Fruit fly (Drosophila melanogaster) whole organism, wandering third instar larva: ENCODE data around the gene Proc-R.

Experiments
- Abd-B ChIP-seq: fragments of >200 bp; optimal IDR thresholded peaks from 2 replicates; lab custom pipeline; 2017; ENCODE audit warnings: missing biosample characterization, missing genetic modification characterization
- CG32264 ChIP-seq: fragments of 200-800 bp; sonication (Bioruptor generic); optimal IDR thresholded peaks from 2 replicates; lab custom pipeline; 2016; ENCODE audit warnings: missing biosample characterization, missing genetic modification characterization
- CG9705 ChIP-seq: fragments of 200-800 bp; sonication (Bioruptor generic); optimal IDR thresholded peaks from 2 replicates; lab custom pipeline; 2018; ENCODE audit warnings: missing biosample characterization, mild to moderate bottlenecking, missing genetic modification characterization
- CrebA ChIP-seq: fragments of 200-800 bp; sonication (Bioruptor generic); optimal IDR thresholded peaks from 2 replicates; lab custom pipeline; 2016; ENCODE audit warnings: missing biosample characterization, mild to moderate bottlenecking, missing genetic modification characterization, borderline replicate concordance
- Dfd ChIP-seq: fragments of >200 bp; optimal IDR thresholded peaks from 2 replicates; lab custom pipeline; 2017; ENCODE audit warnings: missing biosample characterization, missing genetic modification characterization
- Dif ChIP-seq: fragments of 200-275, 200-300 bp; sonication (Bioruptor generic); optimal IDR thresholded peaks from 2 replicates; lab custom pipeline; 2018; ENCODE audit warnings: missing biosample characterization, missing genetic modification characterization; ENCODE audit not compliant: partially characterized antibody
- GATAd ChIP-seq: sonication (Bioruptor generic); optimal IDR thresholded peaks from 2 replicates; lab custom pipeline; 2016; ENCODE audit warnings: missing biosample characterization, missing genetic modification characterization
- HLH106 ChIP-seq: fragments of 200-800 bp; optimal IDR thresholded peaks from 3 replicates; lab custom pipeline; 2019; ENCODE audit warnings: missing biosample characterization, mild to moderate bottlenecking, missing genetic modification characterization, moderate library complexity
- Hnf4 ChIP-seq: fragments of 200-800 bp; sonication (Bioruptor generic); optimal IDR thresholded peaks from 2 replicates; lab custom pipeline; 2016; ENCODE audit warnings: missing biosample characterization, mild to moderate bottlenecking, missing genetic modification characterization
- Hr78 ChIP-seq: fragments of >200 bp; optimal IDR thresholded peaks from 2 replicates; lab custom pipeline; 2017; ENCODE audit warnings: missing biosample characterization, missing genetic modification characterization
- Hr83 ChIP-seq: fragments of 200-300 bp; sonication (Bioruptor generic); optimal IDR thresholded peaks from 2 replicates; lab custom pipeline; 2016; ENCODE audit warnings: missing biosample characterization, mild to moderate bottlenecking, missing genetic modification characterization, moderate library complexity; ENCODE audit not compliant: poor library complexity, severe bottlenecking
- Jra ChIP-seq: sonication (Bioruptor generic); optimal IDR thresholded peaks from 2 replicates; lab custom pipeline; 2016; ENCODE audit warnings: missing biosample characterization, missing genetic modification characterization
- Mio ChIP-seq: sonication (Bioruptor generic); optimal IDR thresholded peaks from 2 replicates; lab custom pipeline; 2016; ENCODE audit warnings: missing biosample characterization, missing genetic modification characterization
- Myc ChIP-seq: fragments of >200 bp; optimal IDR thresholded peaks from 2 replicates; lab custom pipeline; 2017
- N ChIP-seq: fragments of >200 bp; optimal IDR thresholded peaks from 2 replicates; lab custom pipeline; 2018; ENCODE audit warnings: missing biosample characterization, missing external identifiers, missing genetic modification characterization
- OdsH ChIP-seq: fragments of 200-800 bp; sonication (Bioruptor generic); optimal IDR thresholded peaks from 2 replicates; lab custom pipeline; 2016; ENCODE audit warnings: missing biosample characterization, mild to moderate bottlenecking, missing genetic modification characterization
- Rel ChIP-seq, 2 experiments: fragments of 200-800 bp; sonication (Bioruptor generic) in 1 of 2; optimal IDR thresholded peaks; 2 replicates in 1 of 2; 3 replicates in 1 of 2; lab custom pipeline; 2016 to 2019; ENCODE audit warnings: mild to moderate bottlenecking in 2 of 2, missing biosample characterization in 2 of 2, missing genetic modification characterization in 2 of 2, moderate library complexity in 1 of 2
- Sp1 ChIP-seq: fragments of 200-800 bp; sonication (Bioruptor generic); optimal IDR thresholded peaks from 3 replicates; lab custom pipeline; 2019; ENCODE audit warnings: missing biosample characterization, mild to moderate bottlenecking, missing genetic modification characterization, moderate library complexity
- Vsx2 ChIP-seq: fragments of 200-300, 225-300 bp; sonication (Bioruptor generic); optimal IDR thresholded peaks from 2 replicates; lab custom pipeline; 2018; ENCODE audit warnings: missing biosample characterization, missing genetic modification characterization; ENCODE audit not compliant: partially characterized antibody
- br ChIP-seq: fragments of 200-800 bp; sonication (Bioruptor generic); optimal IDR thresholded peaks from 2 replicates; lab custom pipeline; 2016; ENCODE audit warnings: missing biosample characterization, missing genetic modification characterization
- brk ChIP-seq: fragments of 200-800 bp; sonication (Bioruptor generic); optimal IDR thresholded peaks from 2 replicates; lab custom pipeline; 2016; ENCODE audit warnings: missing biosample characterization, mild to moderate bottlenecking, missing genetic modification characterization
- dl ChIP-seq, 2 experiments: fragments of 175-275, 200-275 bp in 1 of 2; fragments of 200-275 bp in 1 of 2; sonication (Bioruptor generic); optimal IDR thresholded peaks; lab custom pipeline; 2018; ENCODE audit warnings: mild to moderate bottlenecking in 2 of 2, missing biosample characterization in 2 of 2, missing genetic modification characterization in 2 of 2, moderate library complexity in 2 of 2; ENCODE audit not compliant: partially characterized antibody in 2 of 2, insufficient read depth in 1 of 2
- dmrt93B ChIP-seq: fragments of 200-800 bp; sonication (Bioruptor generic); optimal IDR thresholded peaks from 2 replicates; lab custom pipeline; 2018; ENCODE audit warnings: missing biosample characterization, mild to moderate bottlenecking, missing genetic modification characterization
- dsf ChIP-seq: sonication (Bioruptor generic); optimal IDR thresholded peaks from 2 replicates; lab custom pipeline; 2016; ENCODE audit warnings: missing biosample characterization, missing genetic modification characterization, borderline replicate concordance
- ey ChIP-seq: fragments of 200-800 bp; sonication (Bioruptor generic); optimal IDR thresholded peaks from 2 replicates; lab custom pipeline; 2016; ENCODE audit warnings: missing biosample characterization, missing genetic modification characterization
- foxo ChIP-seq, 2 experiments: fragments of 200-800 bp; sonication (Bioruptor generic); optimal IDR thresholded peaks; 2 replicates in 1 of 2; 3 replicates in 1 of 2; lab custom pipeline; 2016 to 2017; ENCODE audit warnings: missing biosample characterization in 2 of 2, missing genetic modification characterization in 2 of 2
- fru ChIP-seq: fragments of 200-800 bp; sonication (Bioruptor generic); optimal IDR thresholded peaks from 3 replicates; lab custom pipeline; 2016; ENCODE audit warnings: missing biosample characterization, mild to moderate bottlenecking, missing genetic modification characterization
- h ChIP-seq: fragments of 200-800 bp; sonication (Bioruptor generic); optimal IDR thresholded peaks from 3 replicates; lab custom pipeline; 2016; ENCODE audit warnings: missing biosample characterization, mild to moderate bottlenecking, missing genetic modification characterization
- jim ChIP-seq: fragments of 175-275, 200-325 bp; sonication (Bioruptor generic); optimal IDR thresholded peaks from 2 replicates; lab custom pipeline; 2016; ENCODE audit warnings: missing biosample characterization, mild to moderate bottlenecking, missing genetic modification characterization
- lola ChIP-seq: fragments of >200 bp; optimal IDR thresholded peaks from 2 replicates; lab custom pipeline; 2017; ENCODE audit warnings: missing biosample characterization, missing genetic modification characterization
- pan ChIP-seq: fragments of >200 bp; optimal IDR thresholded peaks from 2 replicates; lab custom pipeline; 2017
- psq ChIP-seq: fragments of 200-800 bp; sonication (Bioruptor generic); optimal IDR thresholded peaks from 3 replicates; lab custom pipeline; 2017; ENCODE audit warnings: missing biosample characterization, mild to moderate bottlenecking, missing genetic modification characterization, moderate library complexity
- rgr ChIP-seq: fragments of 200-800 bp; sonication (Bioruptor generic); optimal IDR thresholded peaks from 3 replicates; lab custom pipeline; 2016; ENCODE audit warnings: missing biosample characterization, mild to moderate bottlenecking, missing genetic modification characterization
- sage ChIP-seq: fragments of 200-800 bp; sonication (Bioruptor generic); optimal IDR thresholded peaks from 2 replicates; lab custom pipeline; 2016; ENCODE audit warnings: missing biosample characterization, mild to moderate bottlenecking, missing genetic modification characterization
- sv ChIP-seq: fragments of 200-800 bp; sonication (Bioruptor generic); optimal IDR thresholded peaks from 3 replicates; lab custom pipeline; 2016; ENCODE audit warnings: missing biosample characterization, missing genetic modification characterization
- tai ChIP-seq: sonication (Bioruptor generic); optimal IDR thresholded peaks from 2 replicates; lab custom pipeline; 2016; ENCODE audit warnings: missing biosample characterization, missing genetic modification characterization
- usp ChIP-seq: fragments of >200 bp; optimal IDR thresholded peaks from 2 replicates; lab custom pipeline; 2017; ENCODE audit warnings: missing biosample characterization, missing genetic modification characterization
- woc ChIP-seq: sonication (Bioruptor generic); optimal IDR thresholded peaks from 2 replicates; lab custom pipeline; 2016; ENCODE audit warnings: missing biosample characterization, mild to moderate bottlenecking, missing genetic modification characterization

Gene Proc-R

DNA sequence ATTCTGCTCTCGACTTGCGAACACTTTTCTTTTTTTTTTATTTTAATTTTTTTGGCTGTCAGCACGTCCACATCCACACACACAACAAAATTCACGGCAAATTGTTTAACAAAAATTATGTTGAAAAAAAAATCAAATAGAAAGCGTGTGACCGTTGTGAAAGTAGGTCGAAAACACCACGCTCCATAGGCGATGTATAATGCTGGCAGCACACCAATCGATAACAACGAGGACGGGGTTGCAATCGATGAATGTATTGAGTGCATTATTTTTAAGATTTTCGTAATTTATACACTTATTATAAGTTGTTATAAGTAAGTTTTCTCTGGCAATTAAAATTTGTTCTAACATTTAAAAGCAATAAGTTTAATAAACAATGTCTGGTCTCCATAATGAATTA is 21.0 kb upstream of the Proc-R start, which contains the start of gene Pp2C1:
TSS of gene Pp2C1 (minus strand) at position 181 of the 400 bp plus-strand sequence.
- TF ChIP-seq Hr83 = peak; percentile 24
- TF ChIP-seq brk (GFP tag; lab: Kevin White, UChicago) = no peak
- peak; percentile 21 for TF ChIP-seq woc (GFP tag; lab: Kevin White, UChicago)
- TF ChIP-seq Hnf4 (GFP tag; lab: Kevin White, UChicago) = peak; percentile 31
- TF ChIP-seq fru (GFP tag; lab: Kevin White, UChicago) = no peak
- no peak for TF ChIP-seq Mio (GFP tag; lab: Kevin White, UChicago)
- no peak for TF ChIP-seq Rel (GFP tag; optimal IDR thresholded peaks at IDR 0.05; lab: Kevin White, UChicago)
- peak; percentile 39 for TF ChIP-seq Rel (tag; optimal IDR thresholded peaks at IDR 0.05; lab: Kevin White, UChicago)

DNA sequence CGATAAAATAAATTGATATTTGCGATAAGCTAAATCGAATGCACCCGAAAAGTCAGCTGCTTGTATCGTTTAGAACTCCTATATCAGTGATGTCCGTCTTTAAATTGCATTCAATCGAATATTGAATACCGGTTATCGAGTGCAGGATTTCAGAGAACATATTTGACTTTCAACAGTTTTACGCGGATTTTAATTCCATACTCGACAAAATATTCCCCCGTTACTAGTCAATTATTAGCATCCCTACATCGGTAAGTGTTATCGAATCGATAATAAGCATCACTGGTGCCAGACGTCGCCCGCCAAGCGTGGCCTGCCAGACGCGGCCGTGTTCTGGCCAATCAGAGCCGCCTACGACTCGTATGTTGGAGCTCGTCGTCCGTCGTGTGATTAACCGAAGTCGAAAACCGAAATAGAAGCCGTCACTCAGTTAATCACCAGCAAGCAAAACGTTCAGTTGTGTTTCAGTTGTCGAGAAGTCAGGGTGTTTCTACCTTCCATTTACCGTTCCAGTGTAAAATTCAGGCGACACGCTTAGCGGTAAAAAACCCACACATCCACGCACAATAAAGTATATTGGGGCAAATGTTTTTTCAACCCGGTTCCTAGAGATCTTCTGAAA is 19.8 kb upstream of the Proc-R start, which contains the start of gene ctp:
TSS of gene ctp (plus strand) at position 23 of the 622 bp plus-strand sequence.
- TF ChIP-seq Myc = peak; percentile 75
- TF ChIP-seq sage = no peak
- TF ChIP-seq lola (GFP tag; lab: Kevin White, UChicago) = no peak
- TF ChIP-seq jim (GFP tag; lab: Kevin White, UChicago) = no peak
- peak; percentile 52 for TF ChIP-seq ey (GFP tag; lab: Kevin White, UChicago)
- no peak for TF ChIP-seq pan (lab: Kevin White, UChicago)
- no peak for TF ChIP-seq GATAd (GFP tag; lab: Kevin White, UChicago)
- peak; percentile 77 for TF ChIP-seq Jra
- TF ChIP-seq Mio (GFP tag; lab: Kevin White, UChicago) = no peak
- TF ChIP-seq usp (GFP tag; lab: Kevin White, UChicago) = no peak
- peak; percentile 12 for TF ChIP-seq sv (GFP tag; lab: Kevin White, UChicago)
- no peak for TF ChIP-seq CrebA
- TF ChIP-seq HLH106 (tag; lab: Kevin White, UChicago) = peak; percentile 46
- no peak for TF ChIP-seq Abd-B (GFP tag; lab: Kevin White, UChicago)
- peak in 1 of 2 experiments; percentile 40 for TF ChIP-seq dl (GFP tag; optimal IDR thresholded peaks at IDR 0.05; lab: Kevin White, UChicago; ENCODE audit: insufficient read depth in 1 of 2, partially characterized antibody in 2 of 2)
- TF ChIP-seq tai (GFP tag; lab: Kevin White, UChicago) = peak; percentile 65
- no peak for TF ChIP-seq dmrt93B
- peak; percentile 19 for TF ChIP-seq OdsH
- peak; percentile 65 for TF ChIP-seq br (GFP tag; lab: Kevin White, UChicago)
- TF ChIP-seq brk (GFP tag; lab: Kevin White, UChicago) = no peak
- no peak for TF ChIP-seq Hr78
- TF ChIP-seq foxo (GFP tag; optimal IDR thresholded peaks at IDR 0.05; lab: Kevin White, UChicago) = peak in 1 of 2 experiments; percentile 60
- TF ChIP-seq CG32264 (GFP tag; lab: Kevin White, UChicago) = peak; percentile 30
- TF ChIP-seq fru (GFP tag; lab: Kevin White, UChicago) = peak; percentile 54
- peak; percentile 76 for TF ChIP-seq Dif (GFP tag; lab: Kevin White, UChicago)
- peak; percentile 52 for TF ChIP-seq rgr
- TF ChIP-seq Hr83 = peak; percentile 67
- TF ChIP-seq woc (GFP tag; lab: Kevin White, UChicago) = peak; percentile 82
- TF ChIP-seq Sp1 (GFP tag; lab: Kevin White, UChicago) = peak; percentile 59
- TF ChIP-seq psq (GFP tag; lab: Kevin White, UChicago) = peak; percentile 20
- TF ChIP-seq Rel (GFP tag; optimal IDR thresholded peaks at IDR 0.05; lab: Kevin White, UChicago) = peak; percentile 38
- peak; percentile 98 for TF ChIP-seq Rel (tag; optimal IDR thresholded peaks at IDR 0.05; lab: Kevin White, UChicago)
- no peak for TF ChIP-seq dsf (GFP tag; lab: Kevin White, UChicago)
- peak; percentile 14 for TF ChIP-seq CG9705 (GFP tag; lab: Kevin White, UChicago)
- TF ChIP-seq Dfd (GFP tag; lab: Kevin White, UChicago) = no peak
- TF ChIP-seq N (GFP tag; lab: Kevin White, UChicago) = no peak
- peak; percentile 63 for TF ChIP-seq h (GFP tag; lab: Kevin White, UChicago)
- no peak for TF ChIP-seq Vsx2 (GFP tag; lab: Kevin White, UChicago)
- TF ChIP-seq Hnf4 (GFP tag; lab: Kevin White, UChicago) = peak; percentile 58
- TF ChIP-seq, all 38 proteins: peak for 22
